Fruit fly (Drosophila melanogaster) S2 (cell line): Measurements from ENCODE around the gene emc.

ENCODE experiments used
- CG8478 ChIP-seq: fragments of >200 bp; optimal IDR thresholded peaks from 2 replicates; lab custom pipeline; 2018
- CTCF ChIP-seq, 2 experiments: fragments of >200 bp; optimal IDR thresholded peaks; 2 replicates each; lab custom pipeline; 2018

- TF ChIP-seq CTCF (optimal IDR thresholded peaks at IDR 0.05; lab: Kevin White, UChicago) (no peak), CG8478 (lab: Kevin White, UChicago) (no peak)
These were observed 50.8 kb downstream of the emc start for dm6 chr3L:799837-800513.
